Worm (Caenorhabditis elegans) whole organism, L4/young adult: Measurements from ENCODE around the gene K10D11.3.

ENCODE experiments used
- W03F9.2 ChIP-seq: fragments of 150-350 bp; optimal IDR thresholded peaks from 2 replicates; lab custom pipeline; 2014; ENCODE audit warnings: missing biosample characterization, missing genetic modification characterization
- him-1 ChIP-seq: sonication (generic microtip); optimal IDR thresholded peaks from 2 replicates; lab custom pipeline; 2016; ENCODE audit warnings: missing genotype, missing genetic modification reagents, missing genetic modification characterization, missing compliant biosample characterization

- TF ChIP-seq him-1 (tag; lab: Kevin White, UChicago) (no peak), W03F9.2 (tag; lab: Kevin White, UChicago) (no peak)
These were observed 22.7 kb upstream of the K10D11.3 start, which contains the start of gene mbk-2 for ce11 chrIV:13008405-13009208.
